Worm (Caenorhabditis elegans) whole organism, early embryonic: ENCODE results near the gene hil-2.

ENCODE experiments used
- B0310.2 ChIP-seq: sonication (generic microtip); optimal IDR thresholded peaks from 2 replicates; lab custom pipeline; 2016; ENCODE audit warnings: mild to moderate bottlenecking, missing genetic modification characterization, missing compliant biosample characterization
- F13C5.2 ChIP-seq: sonication (generic microtip); optimal IDR thresholded peaks from 2 replicates; lab custom pipeline; 2017; ENCODE audit warnings: mild to moderate bottlenecking, missing genetic modification characterization, inconsistent platforms, missing compliant biosample characterization
- aly-1 ChIP-seq: sonication (generic microtip); optimal IDR thresholded peaks from 2 replicates; lab custom pipeline; 2016; ENCODE audit warnings: missing genetic modification characterization, missing compliant biosample characterization
- ama-1 ChIP-seq: fragments of 150-350 bp; optimal IDR thresholded peaks from 2 replicates; lab custom pipeline; 2014
- ceh-13 ChIP-seq: fragments of 200-800 bp; sonication (Bioruptor generic); optimal IDR thresholded peaks from 2 replicates; lab custom pipeline; 2018; ENCODE audit warnings: mild to moderate bottlenecking, missing genetic modification characterization, missing compliant biosample characterization
- ceh-36 ChIP-seq: sonication (generic microtip); optimal IDR thresholded peaks from 2 replicates; lab custom pipeline; 2016; ENCODE audit warnings: missing genetic modification characterization, inconsistent platforms, missing compliant biosample characterization
- ets-7 ChIP-seq: sonication (generic microtip); optimal IDR thresholded peaks from 2 replicates; lab custom pipeline; 2016; ENCODE audit warnings: missing genotype, missing genetic modification characterization, missing compliant biosample characterization
- flt-1 ChIP-seq: fragments of 200-800 bp; sonication (Bioruptor generic); IDR thresholded peaks from 2 replicates; pipeline ENCODE4 v1.3.6; 2022; ENCODE audit warnings: missing genetic modification characterization, missing compliant biosample characterization
- hmbx-1 ChIP-seq: sonication (generic microtip); optimal IDR thresholded peaks from 2 replicates; lab custom pipeline; 2016; ENCODE audit warnings: mild to moderate bottlenecking, missing genetic modification characterization, missing compliant biosample characterization
- hmg-4 ChIP-seq: fragments of 200-800 bp; sonication (Bioruptor generic); optimal IDR thresholded peaks from 2 replicates; lab custom pipeline; 2018; ENCODE audit warnings: mild to moderate bottlenecking, missing genetic modification characterization, missing compliant biosample characterization
- hnd-1 ChIP-seq: sonication (generic microtip); optimal IDR thresholded peaks from 2 replicates; lab custom pipeline; 2016; ENCODE audit warnings: missing genetic modification characterization, missing compliant biosample characterization
- pes-1 ChIP-seq: fragments of 200-800 bp; sonication (Bioruptor generic); IDR thresholded peaks from 2 replicates; pipeline ENCODE4 v1.3.6; 2022; ENCODE audit warnings: missing genetic modification reagents, missing genetic modification characterization, missing compliant biosample characterization
- scrt-1 ChIP-seq: fragments of 200-800 bp; sonication (Bioruptor generic); IDR thresholded peaks from 2 replicates; pipeline ENCODE4 v1.3.6; 2022; ENCODE audit warnings: missing genetic modification characterization, missing compliant biosample characterization
- sea-1 ChIP-seq: fragments of 200-800 bp; sonication (Bioruptor generic); conservative IDR thresholded peaks from 2 replicates; pipeline ENCODE4 v1.3.6; 2022; ENCODE audit warnings: missing genetic modification characterization, missing compliant biosample characterization
- tbx-11 ChIP-seq: fragments of 200-800 bp; sonication (Bioruptor generic); IDR thresholded peaks from 2 replicates; pipeline ENCODE4 v1.3.6; 2022; ENCODE audit warnings: missing genetic modification characterization, missing compliant biosample characterization
- tbx-37 ChIP-seq: fragments of 200-800 bp; sonication (Bioruptor generic); conservative IDR thresholded peaks from 2 replicates; pipeline ENCODE4 v1.3.6; 2022; ENCODE audit warnings: missing genetic modification reagents, missing genetic modification characterization, missing compliant biosample characterization
- tra-4 ChIP-seq: sonication (generic microtip); optimal IDR thresholded peaks from 2 replicates; lab custom pipeline; 2017; ENCODE audit warnings: missing genetic modification characterization, missing compliant biosample characterization

Gene hil-2

DNA sequence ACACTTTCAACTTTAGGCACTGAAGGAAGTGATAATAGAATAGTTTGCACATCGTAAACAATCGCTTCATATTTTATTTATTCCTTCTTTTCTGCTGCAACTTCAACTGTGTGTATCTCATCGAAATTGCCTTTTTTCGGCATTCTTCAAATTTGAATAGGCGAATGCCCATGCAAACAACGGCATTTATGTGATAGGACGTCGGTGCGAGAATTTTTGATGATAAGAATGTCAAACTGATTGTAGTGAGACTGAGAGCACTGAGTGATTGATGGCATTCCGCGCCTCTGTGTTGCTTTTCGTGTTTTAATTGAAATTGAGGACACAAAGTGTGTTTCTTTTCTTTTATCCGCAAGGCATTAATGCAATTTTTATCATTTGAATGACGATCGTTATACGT is 36.8 kb downstream of the hil-2 start:
- TF ChIP-seq tra-4 (tag; lab: Kevin White, UChicago) (no peak), tbx-37 (GFP tag; lab: Robert Waterston, UW) (no peak), flt-1 (no peak), hnd-1 (tag; lab: Kevin White, UChicago) (no peak), F13C5.2 (tag; lab: Kevin White, UChicago) (no peak), hmg-4 (GFP tag; lab: Kevin White, UChicago) (no peak), B0310.2 (tag; lab: Kevin White, UChicago) (no peak), ceh-13 (GFP tag; lab: Kevin White, UChicago) (no peak)

- no peak for TF ChIP-seq tra-4 (tag; lab: Kevin White, UChicago)
These were observed 39.9 kb downstream of the hil-2 start, which contains the start of gene blos-2 for ce11 chrIV:6333915-6334314. Gene blos-2 (plus strand): TSS chrIV:6334215.

DNA sequence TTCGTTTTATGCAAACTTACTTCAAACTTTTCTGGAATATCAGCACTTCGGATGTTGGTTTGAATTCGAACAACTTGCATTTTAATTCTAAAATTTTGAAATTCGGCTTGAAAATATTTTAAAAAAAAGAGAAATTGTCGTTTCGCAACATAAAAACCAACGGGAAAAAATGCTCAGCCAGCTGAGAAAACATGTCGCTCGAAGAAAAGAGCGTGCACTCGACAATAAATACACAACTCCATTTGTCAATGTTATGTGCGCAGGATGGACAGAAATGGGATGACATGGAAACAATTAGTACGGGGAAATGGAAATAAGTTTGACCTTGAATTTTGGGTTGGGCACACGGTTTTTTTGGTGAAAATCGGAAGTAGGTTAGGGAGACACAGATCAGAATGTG is 41.9 kb downstream of the hil-2 start, which contains the start of gene mif-4:
Gene mif-4 (minus strand): TSS at position 87 of the 400 bp plus-strand sequence.
- TF ChIP-seq ama-1 = no peak
- TF ChIP-seq hnd-1 (tag; lab: Kevin White, UChicago) = no peak
- no peak for TF ChIP-seq ceh-13 (GFP tag; lab: Kevin White, UChicago)
- TF ChIP-seq B0310.2 (tag; lab: Kevin White, UChicago) = no peak
- no peak for TF ChIP-seq pes-1 (GFP tag; lab: Robert Waterston, UW)
- no peak for TF ChIP-seq aly-1 (tag; lab: Kevin White, UChicago)
- TF ChIP-seq flt-1 = no peak
- no peak for TF ChIP-seq ceh-36 (tag; lab: Kevin White, UChicago)
- no peak for TF ChIP-seq hmg-4 (GFP tag; lab: Kevin White, UChicago)
- TF ChIP-seq sea-1 = no peak
- no peak for TF ChIP-seq F13C5.2 (tag; lab: Kevin White, UChicago)
- no peak for TF ChIP-seq tbx-11 (GFP tag; lab: Robert Waterston, UW)
- no peak for TF ChIP-seq hmbx-1 (tag; lab: Kevin White, UChicago)
- no peak for TF ChIP-seq tra-4 (tag; lab: Kevin White, UChicago)
- TF ChIP-seq ets-7 (tag; lab: Kevin White, UChicago) = no peak
- TF ChIP-seq tbx-37 (GFP tag; lab: Robert Waterston, UW) = no peak

ce11 chrIV:6336748-6337147 is 42.7 kb downstream of the hil-2 start:
- no peak for TF ChIP-seq hmbx-1 (tag; lab: Kevin White, UChicago)
- no peak for TF ChIP-seq ama-1
- no peak for TF ChIP-seq scrt-1 (GFP tag; lab: Robert Waterston, UW)

- no peak for TF ChIP-seq ceh-36 (tag; lab: Kevin White, UChicago)
- no peak for TF ChIP-seq ets-7 (tag; lab: Kevin White, UChicago)
- TF ChIP-seq scrt-1 (GFP tag; lab: Robert Waterston, UW) = no peak
- no peak for TF ChIP-seq F13C5.2 (tag; lab: Kevin White, UChicago)
- no peak for TF ChIP-seq hmbx-1 (tag; lab: Kevin White, UChicago)
- no peak for TF ChIP-seq hmg-4 (GFP tag; lab: Kevin White, UChicago)
These were observed 43.3 kb downstream of the hil-2 start, which contains the start of gene ipla-6 for ce11 chrIV:6337353-6337752. Gene ipla-6 (plus strand): TSS chrIV:6337653.

- TF ChIP-seq ceh-36 (tag; lab: Kevin White, UChicago) (no peak), sea-1 (no peak)
These were observed 48.4 kb downstream of the hil-2 start, which contains the start of gene Y73B6BL.288 for ce11 chrIV:6342431-6342830. Gene Y73B6BL.288 (minus strand): TSS chrIV:6342531.

ce11 chrIV:6342876-6343275 is 48.8 kb downstream of the hil-2 start, which contains the start of gene Y73B6BL.14:
Gene Y73B6BL.14 (minus strand): TSS chrIV:6342976.
- TF ChIP-seq flt-1 (no peak), hmg-4 (GFP tag; lab: Kevin White, UChicago) (no peak), F13C5.2 (tag; lab: Kevin White, UChicago) (no peak), sea-1 (no peak)
